Worm (Caenorhabditis elegans): ENCODE results near the gene C40A11.6.

Gene C40A11.6

DNA sequence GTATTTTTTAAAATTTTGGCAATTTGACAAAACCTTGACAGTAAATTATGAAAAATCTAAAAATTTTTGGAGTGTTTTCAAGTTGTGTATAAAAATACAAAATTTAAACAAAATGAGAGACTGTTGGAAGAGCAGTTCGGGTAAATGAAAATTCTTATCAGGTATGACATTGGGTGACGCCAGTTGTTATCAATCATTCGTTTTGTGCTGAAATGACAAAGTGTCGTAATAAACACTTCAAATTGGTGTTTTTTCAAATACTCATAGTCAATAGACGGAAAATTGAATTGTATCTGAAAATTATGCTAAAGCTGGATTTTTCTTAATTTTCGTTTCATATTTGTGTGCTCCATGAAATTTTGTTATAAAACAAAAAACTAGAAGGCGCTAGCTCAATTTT, 22.7 kb downstream of the C40A11.6 start:
- peak; percentile 76 for TF ChIP-seq fos-1 (tag; optimal IDR thresholded peaks at IDR 0.05)
- no peak for TF ChIP-seq blmp-1 (tag; optimal IDR thresholded peaks at IDR 0.05; ENCODE audit: insufficient read depth)

DNA sequence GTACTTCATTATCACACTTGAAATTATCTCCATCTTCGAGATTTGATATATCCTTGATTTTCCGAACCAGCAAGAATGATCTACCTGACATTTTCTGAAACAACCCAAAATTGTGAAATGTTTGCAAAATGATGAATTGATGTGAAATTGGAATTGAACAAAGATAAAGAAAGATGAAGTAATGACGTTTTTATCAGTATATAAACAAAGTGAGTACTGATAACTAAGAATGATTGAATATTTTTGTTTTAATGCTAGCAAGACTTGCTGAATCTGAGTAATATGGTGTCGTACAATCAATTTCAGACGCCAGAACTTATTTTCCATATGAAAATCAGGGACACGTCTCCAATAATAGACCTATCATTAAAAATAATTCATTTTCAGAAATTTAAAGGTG, 23.4 kb downstream of the C40A11.6 start, which contains the start of gene math-37:
Gene math-37, minus strand, starts transcription at position 101 of the 400 bp plus-strand sequence.
- peak; percentile 48 for TF ChIP-seq fos-1 (tag; optimal IDR thresholded peaks at IDR 0.05)
- TF ChIP-seq egl-27 (tag; optimal IDR thresholded peaks at IDR 0.05), result no peak
- no peak for TF ChIP-seq mbf-1 (tag; optimal IDR thresholded peaks at IDR 0.05)

DNA sequence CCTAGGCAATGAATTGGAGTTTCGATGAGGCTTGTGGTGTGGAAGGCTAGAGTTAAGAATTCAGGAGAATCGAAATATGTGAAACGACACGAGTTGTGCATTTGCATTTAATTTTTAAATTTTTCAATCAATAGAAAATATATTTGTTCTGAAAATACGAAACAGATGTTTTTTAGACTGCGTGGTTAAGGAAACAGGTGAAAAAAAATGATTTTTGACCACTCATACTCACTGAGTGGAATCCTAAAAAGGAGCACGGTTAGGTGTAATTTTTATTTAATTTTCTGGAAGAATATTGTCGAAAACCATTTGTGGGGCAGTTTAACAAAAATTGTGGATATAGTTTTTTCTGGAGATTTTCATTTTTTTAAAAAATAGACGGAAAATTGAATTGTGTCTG, 28.7 kb downstream of the C40A11.6 start, which contains the start of gene srh-195:
Gene srh-195, minus strand, starts transcription at position 101 of the 400 bp plus-strand sequence.
- no peak for TF ChIP-seq elt-3 (tag; optimal IDR thresholded peaks at IDR 0.05)
- no peak for TF ChIP-seq ceh-16 (tag; optimal IDR thresholded peaks at IDR 0.05)
- TF ChIP-seq nhr-21 (tag; optimal IDR thresholded peaks at IDR 0.05), result no peak
- TF ChIP-seq sma-9 (GFP tag; optimal IDR thresholded peaks at IDR 0.05), result no peak
- TF ChIP-seq sma-9 (tag; optimal IDR thresholded peaks at IDR 0.05), result no peak
- no peak for TF ChIP-seq mab-5 (tag; optimal IDR thresholded peaks at IDR 0.05)
- TF ChIP-seq egl-27 (tag; optimal IDR thresholded peaks at IDR 0.05), result no peak
- TF ChIP-seq fos-1 (tag; optimal IDR thresholded peaks at IDR 0.05), result no peak
- no peak for TF ChIP-seq alr-1 (tag; optimal IDR thresholded peaks at IDR 0.05)

- TF ChIP-seq nhr-129 (tag; optimal IDR thresholded peaks at IDR 0.05), result no peak
- no peak for TF ChIP-seq alr-1 (tag; optimal IDR thresholded peaks at IDR 0.05)
- no peak for TF ChIP-seq gmeb-1 (tag; optimal IDR thresholded peaks at IDR 0.05)
- TF ChIP-seq blmp-1 (tag; optimal IDR thresholded peaks at IDR 0.05; ENCODE audit: insufficient read depth), result no peak
These were observed 31.0 kb downstream of the C40A11.6 start for ce11 chrII:2114488-2114887.

ce11 chrII:2112948-2113347, 32.5 kb downstream of the C40A11.6 start, which contains the start of gene R52.6:
Gene R52.6 (minus strand): TSS chrII:2113048.
- TF ChIP-seq nhr-25 (tag; optimal IDR thresholded peaks at IDR 0.05), result no peak
- TF ChIP-seq C34F6.9 (tag; optimal IDR thresholded peaks at IDR 0.05), result no peak
- no peak for TF ChIP-seq nhr-237 (tag; optimal IDR thresholded peaks at IDR 0.05)
- no peak for TF ChIP-seq egl-27 (tag; optimal IDR thresholded peaks at IDR 0.05)
- TF ChIP-seq skn-1 (tag; optimal IDR thresholded peaks at IDR 0.05), result no peak
- no peak for TF ChIP-seq Y55F3AM.14 (GFP tag; optimal IDR thresholded peaks at IDR 0.05)
- no peak for TF ChIP-seq unc-62 (GFP tag; optimal IDR thresholded peaks at IDR 0.05)
- no peak for TF ChIP-seq ztf-1 (GFP tag; conservative IDR thresholded peaks at IDR 0.05)
- no peak for TF ChIP-seq elt-3 (tag; optimal IDR thresholded peaks at IDR 0.05)
- no peak for TF ChIP-seq mbf-1 (tag; optimal IDR thresholded peaks at IDR 0.05)
- TF ChIP-seq peb-1 (tag; optimal IDR thresholded peaks at IDR 0.05), result no peak
- TF ChIP-seq ceh-82 (tag; optimal IDR thresholded peaks at IDR 0.05), result no peak
- TF ChIP-seq R02D3.7 (tag; optimal IDR thresholded peaks at IDR 0.05), result no peak
- no peak for TF ChIP-seq lin-13 (GFP tag; optimal IDR thresholded peaks at IDR 0.05)
- no peak for TF ChIP-seq blmp-1 (tag; optimal IDR thresholded peaks at IDR 0.05; ENCODE audit: insufficient read depth)

- TF ChIP-seq unc-39 (tag; optimal IDR thresholded peaks at IDR 0.05), result no peak
- no peak for TF ChIP-seq lsy-2 (tag; optimal IDR thresholded peaks at IDR 0.05)
- no peak for TF ChIP-seq elt-3 (tag; optimal IDR thresholded peaks at IDR 0.05)
- no peak for TF ChIP-seq ceh-16 (tag; optimal IDR thresholded peaks at IDR 0.05)
- TF ChIP-seq nhr-12 (tag; optimal IDR thresholded peaks at IDR 0.05), result no peak
- TF ChIP-seq nhr-25 (tag; optimal IDR thresholded peaks at IDR 0.05), result no peak
- no peak for TF ChIP-seq peb-1 (tag; optimal IDR thresholded peaks at IDR 0.05)
- TF ChIP-seq ceh-82 (tag; optimal IDR thresholded peaks at IDR 0.05), result no peak
- TF ChIP-seq nhr-11 (tag; optimal IDR thresholded peaks at IDR 0.05), result no peak
- no peak for TF ChIP-seq unc-55 (GFP tag; optimal IDR thresholded peaks at IDR 0.05)
- TF ChIP-seq Y55F3AM.14 (GFP tag; optimal IDR thresholded peaks at IDR 0.05), result no peak
- TF ChIP-seq ztf-11 (tag; optimal IDR thresholded peaks at IDR 0.05), result no peak
These were observed 35.5 kb downstream of the C40A11.6 start, which contains the start of gene R52.5 for ce11 chrII:2109943-2110342. Gene R52.5 (minus strand): TSS chrII:2110043.

DNA sequence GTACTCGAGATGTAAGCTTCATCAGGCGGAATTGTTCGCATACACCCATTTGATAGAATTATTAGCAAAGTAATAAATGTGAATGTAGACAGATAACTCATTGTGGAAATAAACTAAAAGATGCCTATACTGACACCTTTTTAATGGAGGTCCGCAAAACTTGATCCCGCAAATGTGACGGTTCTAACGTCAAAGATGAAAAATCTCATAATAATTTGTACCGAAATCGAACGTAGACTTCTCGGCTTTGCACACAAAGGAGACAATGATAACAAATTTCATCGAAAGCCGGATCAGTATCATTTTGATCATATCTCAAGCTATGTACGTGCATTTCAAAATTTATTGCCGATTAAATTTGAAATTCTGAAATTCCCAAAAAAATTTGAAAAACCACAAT, 37.2 kb downstream of the C40A11.6 start, which contains the start of gene R52.4:
Gene R52.4, minus strand, starts transcription at position 101 of the 400 bp plus-strand sequence.
- no peak for TF ChIP-seq nhr-25 (tag; optimal IDR thresholded peaks at IDR 0.05)
- TF ChIP-seq nhr-11 (tag; optimal IDR thresholded peaks at IDR 0.05), result no peak
- no peak for TF ChIP-seq R02D3.7 (tag; optimal IDR thresholded peaks at IDR 0.05)
- TF ChIP-seq aly-2 (tag; optimal IDR thresholded peaks at IDR 0.05), result no peak
- no peak for TF ChIP-seq snpc-4 (tag; optimal IDR thresholded peaks at IDR 0.05)
- no peak for TF ChIP-seq nhr-10 (tag; optimal IDR thresholded peaks at IDR 0.05)
- TF ChIP-seq unc-55 (GFP tag; optimal IDR thresholded peaks at IDR 0.05), result no peak
- TF ChIP-seq ZK546.5 (tag; optimal IDR thresholded peaks at IDR 0.05), result no peak
- no peak for TF ChIP-seq sma-9 (GFP tag; optimal IDR thresholded peaks at IDR 0.05)
- no peak for TF ChIP-seq sma-9 (tag; optimal IDR thresholded peaks at IDR 0.05)
- TF ChIP-seq unc-39 (tag; optimal IDR thresholded peaks at IDR 0.05), result no peak

All from whole organism, L2 larva.